Fruit fly (Drosophila melanogaster) whole organism, prepupa: ENCODE data around the gene bol.

ENCODE experiments used
- CG16779 ChIP-seq: fragments of 200-800 bp; sonication (Bioruptor generic); optimal IDR thresholded peaks from 3 replicates; lab custom pipeline; 2017; ENCODE audit warnings: missing biosample characterization, mild to moderate bottlenecking, missing genetic modification characterization
- Ets21C ChIP-seq: fragments of 200-800 bp; sonication (Bioruptor generic); optimal IDR thresholded peaks from 3 replicates; lab custom pipeline; 2016; ENCODE audit warnings: missing biosample characterization, missing genetic modification characterization
- topi ChIP-seq: fragments of 200-800 bp; sonication (Bioruptor generic); optimal IDR thresholded peaks from 3 replicates; lab custom pipeline; 2016; ENCODE audit warnings: missing biosample characterization, missing genetic modification characterization

DNA sequence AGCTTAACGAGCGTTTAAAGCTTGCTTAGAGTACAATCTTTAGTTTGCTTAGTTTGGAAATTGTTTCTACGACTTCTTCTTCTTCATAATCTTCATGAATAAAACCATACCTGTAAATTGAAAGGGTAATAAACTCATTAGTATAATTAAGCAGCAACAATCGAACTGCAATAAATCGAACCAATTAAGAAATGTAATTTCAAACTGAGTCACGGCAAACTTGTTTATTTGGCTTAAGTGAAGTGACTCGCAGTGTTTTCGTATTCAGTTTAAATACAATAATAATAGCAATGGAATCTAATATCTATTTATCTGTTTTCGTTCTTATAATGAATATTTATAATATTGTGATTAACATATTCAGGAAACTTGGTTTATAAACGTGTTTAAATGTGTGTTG is 1.6 kb upstream of the bol start:
- TF ChIP-seq CG16779 (no peak), Ets21C (no peak), topi (GFP tag; lab: Kevin White, UChicago) (no peak)
